Worm (Caenorhabditis elegans) whole organism, mixed stage, embryonic: Measurements from ENCODE around the gene hipr-1.

Source experiments
- blmp-1 ChIP-seq: fragments of 150-350 bp; optimal IDR thresholded peaks from 2 replicates; lab custom pipeline; 2014; ENCODE audit warnings: missing biosample characterization, missing genetic modification characterization
- cnd-1 ChIP-seq: fragments of 200-800 bp; sonication (Bioruptor generic); optimal IDR thresholded peaks from 2 replicates; lab custom pipeline; 2018; ENCODE audit warnings: mild to moderate bottlenecking, missing genetic modification characterization, missing compliant biosample characterization
- lin-13 ChIP-seq: fragments of 150-350 bp; optimal IDR thresholded peaks from 2 replicates; lab custom pipeline; 2014; ENCODE audit warnings: missing biosample characterization, missing genetic modification characterization
- nhr-237 ChIP-seq: fragments of 150-350 bp; optimal IDR thresholded peaks from 2 replicates; lab custom pipeline; 2014; ENCODE audit warnings: missing biosample characterization, missing genetic modification characterization
- snpc-4 ChIP-seq: fragments of 150-350 bp; optimal IDR thresholded peaks from 2 replicates; lab custom pipeline; 2014; ENCODE audit warnings: missing biosample characterization, missing genetic modification characterization
- unc-39 ChIP-seq: fragments of 150-350 bp; optimal IDR thresholded peaks from 2 replicates; lab custom pipeline; 2014; ENCODE audit warnings: missing biosample characterization, missing genetic modification characterization
- unc-62 ChIP-seq: fragments of 150-350 bp; optimal IDR thresholded peaks from 2 replicates; lab custom pipeline; 2014; ENCODE audit warnings: missing biosample characterization, missing genetic modification reagents, missing genetic modification characterization
- ztf-11 ChIP-seq: fragments of 150-350 bp; optimal IDR thresholded peaks from 2 replicates; lab custom pipeline; 2014; ENCODE audit warnings: missing biosample characterization, missing genetic modification characterization

DNA sequence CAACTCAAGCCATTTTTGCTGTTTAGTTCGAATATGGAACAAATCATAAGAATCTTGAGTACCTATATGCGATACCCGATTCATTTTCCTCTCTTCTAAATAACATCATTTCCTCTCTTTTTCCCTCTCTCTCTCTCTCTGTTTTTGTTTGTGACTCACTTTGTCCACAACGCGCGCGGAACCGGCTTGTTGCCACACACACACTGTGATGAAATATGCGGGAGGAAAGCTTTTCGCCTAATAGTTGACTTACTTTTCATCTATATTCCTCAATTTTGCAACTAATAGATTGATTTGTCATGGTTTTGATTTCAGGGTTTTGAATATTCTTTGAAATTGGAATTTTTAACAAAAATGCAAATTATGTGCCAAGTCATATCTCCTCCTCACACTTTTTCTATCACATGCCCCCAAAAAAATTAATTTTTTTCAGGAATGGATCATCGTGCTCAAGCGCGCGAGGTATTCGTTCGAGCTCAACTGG lies at the start of gene hipr-1:
- TF ChIP-seq snpc-4 (tag; lab: Kevin White, UChicago) (no peak), blmp-1 (tag; lab: Kevin White, UChicago) (no peak), cnd-1 (no peak), unc-39 (tag; lab: Kevin White, UChicago) (no peak), lin-13 (tag; lab: Kevin White, UChicago) (no peak), nhr-237 (tag; lab: Kevin White, UChicago) (no peak), ztf-11 (tag; lab: Kevin White, UChicago) (no peak), unc-62 (no peak)
